Worm (Caenorhabditis elegans) whole organism, early embryonic: ENCODE results near the gene F53G2.1.
"Not testable (repeated sequence)": the region's sequence is repeated elsewhere in the genome, so short reads cannot be mapped to it uniquely, and the experiment has no call there.

Experiments
- B0310.2 ChIP-seq: sonication (generic microtip); optimal IDR thresholded peaks from 2 replicates; lab custom pipeline; 2016; ENCODE audit warnings: mild to moderate bottlenecking, missing genetic modification characterization, missing compliant biosample characterization
- F13C5.2 ChIP-seq: sonication (generic microtip); optimal IDR thresholded peaks from 2 replicates; lab custom pipeline; 2017; ENCODE audit warnings: mild to moderate bottlenecking, missing genetic modification characterization, inconsistent platforms, missing compliant biosample characterization
- aly-1 ChIP-seq: sonication (generic microtip); optimal IDR thresholded peaks from 2 replicates; lab custom pipeline; 2016; ENCODE audit warnings: missing genetic modification characterization, missing compliant biosample characterization
- ama-1 ChIP-seq: fragments of 150-350 bp; optimal IDR thresholded peaks from 2 replicates; lab custom pipeline; 2014
- ceh-13 ChIP-seq: fragments of 200-800 bp; sonication (Bioruptor generic); optimal IDR thresholded peaks from 2 replicates; lab custom pipeline; 2018; ENCODE audit warnings: mild to moderate bottlenecking, missing genetic modification characterization, missing compliant biosample characterization
- ceh-36 ChIP-seq: sonication (generic microtip); optimal IDR thresholded peaks from 2 replicates; lab custom pipeline; 2016; ENCODE audit warnings: missing genetic modification characterization, inconsistent platforms, missing compliant biosample characterization
- ets-7 ChIP-seq: sonication (generic microtip); optimal IDR thresholded peaks from 2 replicates; lab custom pipeline; 2016; ENCODE audit warnings: missing genotype, missing genetic modification characterization, missing compliant biosample characterization
- flt-1 ChIP-seq: fragments of 200-800 bp; sonication (Bioruptor generic); IDR thresholded peaks from 2 replicates; pipeline ENCODE4 v1.3.6; 2022; ENCODE audit warnings: missing genetic modification characterization, missing compliant biosample characterization
- hmbx-1 ChIP-seq: sonication (generic microtip); optimal IDR thresholded peaks from 2 replicates; lab custom pipeline; 2016; ENCODE audit warnings: mild to moderate bottlenecking, missing genetic modification characterization, missing compliant biosample characterization
- hmg-4 ChIP-seq: fragments of 200-800 bp; sonication (Bioruptor generic); optimal IDR thresholded peaks from 2 replicates; lab custom pipeline; 2018; ENCODE audit warnings: mild to moderate bottlenecking, missing genetic modification characterization, missing compliant biosample characterization
- hnd-1 ChIP-seq: sonication (generic microtip); optimal IDR thresholded peaks from 2 replicates; lab custom pipeline; 2016; ENCODE audit warnings: missing genetic modification characterization, missing compliant biosample characterization
- pes-1 ChIP-seq: fragments of 200-800 bp; sonication (Bioruptor generic); IDR thresholded peaks from 2 replicates; pipeline ENCODE4 v1.3.6; 2022; ENCODE audit warnings: missing genetic modification reagents, missing genetic modification characterization, missing compliant biosample characterization
- scrt-1 ChIP-seq: fragments of 200-800 bp; sonication (Bioruptor generic); IDR thresholded peaks from 2 replicates; pipeline ENCODE4 v1.3.6; 2022; ENCODE audit warnings: missing genetic modification characterization, missing compliant biosample characterization
- sea-1 ChIP-seq: fragments of 200-800 bp; sonication (Bioruptor generic); conservative IDR thresholded peaks from 2 replicates; pipeline ENCODE4 v1.3.6; 2022; ENCODE audit warnings: missing genetic modification characterization, missing compliant biosample characterization
- tbx-11 ChIP-seq: fragments of 200-800 bp; sonication (Bioruptor generic); IDR thresholded peaks from 2 replicates; pipeline ENCODE4 v1.3.6; 2022; ENCODE audit warnings: missing genetic modification characterization, missing compliant biosample characterization
- tbx-37 ChIP-seq: fragments of 200-800 bp; sonication (Bioruptor generic); conservative IDR thresholded peaks from 2 replicates; pipeline ENCODE4 v1.3.6; 2022; ENCODE audit warnings: missing genetic modification reagents, missing genetic modification characterization, missing compliant biosample characterization
- tra-4 ChIP-seq: sonication (generic microtip); optimal IDR thresholded peaks from 2 replicates; lab custom pipeline; 2017; ENCODE audit warnings: missing genetic modification characterization, missing compliant biosample characterization

Gene F53G2.1

ce11 chrII:2525652-2526051 is 37.2 kb downstream of the F53G2.1 start:
- 0 out of 2 replicates have a peak, but pooled peaks have one; percentile 40 for TF ChIP-seq pes-1
- no peak for TF ChIP-seq F13C5.2
- no peak for TF ChIP-seq tra-4 (tag; lab: Kevin White, UChicago)
- TF ChIP-seq ceh-36: peak; percentile 97
- TF ChIP-seq hnd-1 (tag; lab: Kevin White, UChicago): no peak
- no peak for TF ChIP-seq ceh-13 (GFP tag; lab: Kevin White, UChicago)
- no peak for TF ChIP-seq ets-7 (tag; lab: Kevin White, UChicago)
- TF ChIP-seq tbx-11 (GFP tag; lab: Robert Waterston, UW): no peak
- no peak for TF ChIP-seq flt-1

DNA sequence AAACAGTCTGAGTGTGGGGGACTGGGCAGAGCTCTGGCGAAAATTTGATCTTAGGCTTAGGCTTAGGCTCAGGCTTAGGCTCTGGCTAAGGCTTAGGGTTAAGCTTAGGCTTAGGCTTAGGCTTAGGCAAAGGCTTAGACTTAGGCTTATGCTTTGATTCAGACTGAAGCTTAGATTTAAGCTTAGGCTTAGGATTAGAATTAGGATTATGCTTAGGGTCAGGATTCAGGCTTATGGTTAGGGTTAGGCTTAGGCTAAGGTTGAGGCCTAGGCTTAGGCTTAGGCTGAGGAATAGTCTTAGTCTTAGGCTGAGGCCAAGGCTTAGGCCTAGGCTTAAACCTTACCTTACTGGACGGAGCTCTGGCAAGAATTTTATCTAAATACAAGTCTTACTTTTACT is 38.4 kb downstream of the F53G2.1 start:
- TF ChIP-seq ets-7 (tag; lab: Kevin White, UChicago) (no peak), hmbx-1 (tag; lab: Kevin White, UChicago) (no peak), ceh-36 (peak; percentile 67)

- no peak for TF ChIP-seq hnd-1 (tag; lab: Kevin White, UChicago)
- no peak for TF ChIP-seq tbx-11 (GFP tag; lab: Robert Waterston, UW)
- no peak for TF ChIP-seq ets-7 (tag; lab: Kevin White, UChicago)
- no peak for TF ChIP-seq hmg-4 (GFP tag; lab: Kevin White, UChicago)
- no peak for TF ChIP-seq hmbx-1 (tag; lab: Kevin White, UChicago)
- TF ChIP-seq sea-1 (GFP tag; lab: Robert Waterston, UW): no peak
- no peak for TF ChIP-seq ceh-13 (GFP tag; lab: Kevin White, UChicago)
These were observed 42.0 kb downstream of the F53G2.1 start, which contains the start of gene K02F6.6 for ce11 chrII:2530496-2530895. TSS of gene K02F6.6 (plus strand) at chrII:2530796.

- TF ChIP-seq F13C5.2; hmbx-1 (tag; lab: Kevin White, UChicago); ceh-13 (GFP tag; lab: Kevin White, UChicago): not testable (repeated sequence)
These were observed 46.0 kb downstream of the F53G2.1 start, which contains the start of gene K02F6.5 for ce11 chrII:2534459-2534858. TSS of gene K02F6.5 (plus strand) at chrII:2534759.

- not testable (repeated sequence) for TF ChIP-seq pes-1; tbx-11 (GFP tag; lab: Robert Waterston, UW); B0310.2 (tag; lab: Kevin White, UChicago)
These were observed 46.5 kb downstream of the F53G2.1 start, which contains the start of gene K02F6.8 for ce11 chrII:2534952-2535351. TSS of gene K02F6.8 (minus strand) at chrII:2535052.

- no peak for TF ChIP-seq ceh-36
- TF ChIP-seq hnd-1 (tag; lab: Kevin White, UChicago): no peak
- TF ChIP-seq hmg-4 (GFP tag; lab: Kevin White, UChicago): no peak
- no peak for TF ChIP-seq aly-1
- TF ChIP-seq B0310.2 (tag; lab: Kevin White, UChicago): no peak
- TF ChIP-seq tbx-37 (GFP tag; lab: Robert Waterston, UW): no peak
- TF ChIP-seq ets-7 (tag; lab: Kevin White, UChicago): no peak
These were observed 49.3 kb downstream of the F53G2.1 start, which contains the start of gene K02F6.7 for ce11 chrII:2537754-2538153. TSS of gene K02F6.7 (minus strand) at chrII:2537854.

ce11 chrII:2538194-2538593 is 49.7 kb downstream of the F53G2.1 start, which contains the start of gene K02F6.4:
TSS of gene K02F6.4 (plus strand) at chrII:2538494.
- no peak for TF ChIP-seq ceh-13 (GFP tag; lab: Kevin White, UChicago)
- TF ChIP-seq F13C5.2: no peak
- TF ChIP-seq flt-1: no peak
- no peak for TF ChIP-seq tra-4 (tag; lab: Kevin White, UChicago)
- no peak for TF ChIP-seq hmbx-1 (tag; lab: Kevin White, UChicago)
- TF ChIP-seq ama-1 (lab: Kevin White, UChicago): no peak
- TF ChIP-seq tbx-11 (GFP tag; lab: Robert Waterston, UW): no peak
- TF ChIP-seq ceh-36: no peak
- no peak for TF ChIP-seq tbx-37 (GFP tag; lab: Robert Waterston, UW)
- no peak for TF ChIP-seq pes-1
- TF ChIP-seq ets-7 (tag; lab: Kevin White, UChicago): no peak
- no peak for TF ChIP-seq B0310.2 (tag; lab: Kevin White, UChicago)

DNA sequence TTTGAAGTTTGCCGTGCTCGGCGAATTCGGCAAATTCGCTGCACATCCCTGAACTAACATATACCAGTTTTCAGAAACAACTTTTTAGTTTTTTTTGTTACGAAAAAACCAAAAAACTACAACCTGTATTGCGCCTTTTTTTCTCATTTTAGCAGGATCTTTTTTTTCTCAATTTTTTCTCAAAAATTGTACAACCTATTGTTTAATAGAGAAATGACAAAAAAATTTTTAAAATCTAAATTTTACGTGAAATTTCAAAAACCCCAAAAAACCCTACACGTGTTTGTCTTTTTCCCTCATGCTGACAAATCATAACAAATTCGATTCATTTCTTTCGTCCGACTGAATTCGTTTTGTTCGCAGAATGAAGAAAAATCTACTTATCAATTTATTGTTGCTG is 57.4 kb downstream of the F53G2.1 start, which contains the start of gene K02F6.3:
Gene K02F6.3, plus strand, starts transcription at position 301 of the 400 bp plus-strand sequence.
- no peak for TF ChIP-seq aly-1
- no peak for TF ChIP-seq ceh-36
- TF ChIP-seq tra-4 (tag; lab: Kevin White, UChicago): no peak
- no peak for TF ChIP-seq hnd-1 (tag; lab: Kevin White, UChicago)
- no peak for TF ChIP-seq B0310.2 (tag; lab: Kevin White, UChicago)
- TF ChIP-seq ets-7 (tag; lab: Kevin White, UChicago): no peak
- TF ChIP-seq ama-1 (lab: Kevin White, UChicago): no peak
- no peak for TF ChIP-seq tbx-37 (GFP tag; lab: Robert Waterston, UW)
- no peak for TF ChIP-seq pes-1
- TF ChIP-seq hmbx-1 (tag; lab: Kevin White, UChicago): no peak
- no peak for TF ChIP-seq hmg-4 (GFP tag; lab: Kevin White, UChicago)
- no peak for TF ChIP-seq flt-1
- TF ChIP-seq tbx-11 (GFP tag; lab: Robert Waterston, UW): no peak
- TF ChIP-seq ceh-13 (GFP tag; lab: Kevin White, UChicago): no peak
- TF ChIP-seq sea-1 (GFP tag; lab: Robert Waterston, UW): no peak
- TF ChIP-seq F13C5.2: no peak
- no peak for TF ChIP-seq scrt-1
